Fruit fly (Drosophila melanogaster) whole organism, embryonic: Measurements from ENCODE around the gene lobo.

Experiments used
- Atf3 ChIP-seq: fragments of 200-800 bp; sonication (Bioruptor generic); optimal IDR thresholded peaks from 3 replicates; lab custom pipeline; 2016; ENCODE audit warnings: missing biosample characterization, missing genetic modification characterization
- Atf6 ChIP-seq: fragments of 200-800 bp; sonication (Bioruptor generic); IDR thresholded peaks from 2 replicates; pipeline ENCODE4 v1.3.6; 2022; ENCODE audit warnings: missing biosample characterization, missing genetic modification characterization
- Bteb2 ChIP-seq: fragments of 200-800 bp; sonication (Bioruptor generic); optimal IDR thresholded peaks from 2 replicates; lab custom pipeline; 2016; ENCODE audit warnings: missing biosample characterization, missing genetic modification characterization
- CG10147 ChIP-seq: fragments of 200-800 bp; sonication (Bioruptor generic); optimal IDR thresholded peaks from 2 replicates; lab custom pipeline; 2019; ENCODE audit warnings: missing biosample characterization, mild to moderate bottlenecking, missing genetic modification characterization, moderate library complexity
- CG10209 ChIP-seq: fragments of 200-800 bp; sonication (Bioruptor generic); optimal IDR thresholded peaks from 3 replicates; lab custom pipeline; 2017; ENCODE audit warnings: missing biosample characterization, mild to moderate bottlenecking, missing genetic modification characterization, missing genetic modification reagents
- CG10431 ChIP-seq: fragments of 200-800 bp; sonication (Bioruptor generic); optimal IDR thresholded peaks from 3 replicates; lab custom pipeline; 2018; ENCODE audit warnings: missing biosample characterization, mild to moderate bottlenecking, missing genetic modification characterization
- CG11085 ChIP-seq: fragments of 200-800 bp; sonication (Bioruptor generic); IDR thresholded peaks from 2 replicates; pipeline ENCODE4 v1.3.6; 2022; ENCODE audit warnings: missing biosample characterization, missing genetic modification characterization
- CG14860 ChIP-seq: fragments of 200-800 bp; sonication (Bioruptor generic); IDR thresholded peaks from 3 replicates; pipeline ENCODE4 v1.3.6; 2022; ENCODE audit warnings: missing biosample characterization, missing genetic modification characterization; ENCODE audit not compliant: partially characterized antibody
- CG14965 ChIP-seq: fragments of 200-800 bp; sonication (Bioruptor generic); optimal IDR thresholded peaks from 2 replicates; lab custom pipeline; 2016; ENCODE audit warnings: missing biosample characterization, missing genetic modification characterization, borderline replicate concordance
- CG15479 ChIP-seq: fragments of 200-800 bp; sonication (Bioruptor generic); optimal IDR thresholded peaks from 3 replicates; lab custom pipeline; 2019; ENCODE audit warnings: missing biosample characterization, mild to moderate bottlenecking, missing genetic modification characterization, moderate library complexity
- CG1647 ChIP-seq: fragments of 200-800 bp; sonication (Bioruptor generic); optimal IDR thresholded peaks from 3 replicates; lab custom pipeline; 2016; ENCODE audit warnings: missing biosample characterization, missing genetic modification characterization
- CG17829 ChIP-seq: fragments of 200-800 bp; optimal IDR thresholded peaks from 2 replicates; lab custom pipeline; 2019; ENCODE audit warnings: missing biosample characterization, mild to moderate bottlenecking, missing genetic modification characterization, moderate library complexity
- CG2116 ChIP-seq: fragments of 200-800 bp; sonication (Bioruptor generic); optimal IDR thresholded peaks from 3 replicates; lab custom pipeline; 2018; ENCODE audit warnings: missing biosample characterization, mild to moderate bottlenecking, missing genetic modification characterization
- CG2889 ChIP-seq: fragments of 200-800 bp; sonication (Bioruptor generic); IDR thresholded peaks from 3 replicates; pipeline ENCODE4 v1.3.6; 2022; ENCODE audit warnings: missing biosample characterization, missing genetic modification characterization
- CG30403 ChIP-seq: fragments of 200-800 bp; sonication (Bioruptor generic); optimal IDR thresholded peaks from 3 replicates; lab custom pipeline; 2016; ENCODE audit warnings: missing biosample characterization, missing genetic modification characterization
- CG3163 ChIP-seq: fragments of 200-800 bp; sonication (Bioruptor generic); optimal IDR thresholded peaks from 3 replicates; lab custom pipeline; 2016; ENCODE audit warnings: missing biosample characterization, missing genetic modification characterization
- CG3995 ChIP-seq: fragments of 200-800 bp; sonication (Bioruptor generic); optimal IDR thresholded peaks from 3 replicates; lab custom pipeline; 2016; ENCODE audit warnings: missing biosample characterization, missing genetic modification characterization
- CG4282 ChIP-seq: fragments of 200-800 bp; sonication (Bioruptor generic); optimal IDR thresholded peaks from 2 replicates; lab custom pipeline; 2016; ENCODE audit warnings: missing biosample characterization, missing genetic modification characterization
- CG4328 ChIP-seq: fragments of 200-800 bp; sonication (Bioruptor generic); optimal IDR thresholded peaks from 3 replicates; lab custom pipeline; 2017; ENCODE audit warnings: missing biosample characterization, missing genetic modification reagents, missing genetic modification characterization
- CG4424 ChIP-seq: fragments of 200-800 bp; sonication (Bioruptor generic); optimal IDR thresholded peaks from 3 replicates; lab custom pipeline; 2016; ENCODE audit warnings: missing biosample characterization, missing genetic modification characterization
- CG4707 ChIP-seq: fragments of 200-800 bp; sonication (Bioruptor generic); optimal IDR thresholded peaks from 2 replicates; lab custom pipeline; 2018; ENCODE audit warnings: missing biosample characterization, mild to moderate bottlenecking, missing genetic modification characterization, moderate library complexity
- CG7372 ChIP-seq: fragments of 200-800 bp; sonication (Bioruptor generic); IDR thresholded peaks from 2 replicates; pipeline ENCODE4 v1.3.6; 2022; ENCODE audit warnings: missing biosample characterization, missing genetic modification characterization
- CG9609 ChIP-seq: fragments of 200-800 bp; sonication (Bioruptor generic); optimal IDR thresholded peaks from 3 replicates; lab custom pipeline; 2016; ENCODE audit warnings: missing biosample characterization, missing genetic modification characterization
- Deaf1 ChIP-seq: fragments of 200-800 bp; optimal IDR thresholded peaks from 3 replicates; lab custom pipeline; 2019; ENCODE audit warnings: missing biosample characterization, mild to moderate bottlenecking, missing genetic modification characterization, moderate library complexity
- Dll ChIP-seq: fragments of 200-800 bp; sonication (Bioruptor generic); IDR thresholded peaks from 4 replicates; pipeline ENCODE4 v1.3.6; 2022; ENCODE audit warnings: missing biosample characterization, missing genetic modification characterization; ENCODE audit not compliant: partially characterized antibody
- Fer3 ChIP-seq: fragments of 200-800 bp; sonication (Bioruptor generic); optimal IDR thresholded peaks from 2 replicates; lab custom pipeline; 2018; ENCODE audit warnings: missing biosample characterization, mild to moderate bottlenecking, missing genetic modification characterization, moderate library complexity
- H2.0 ChIP-seq: fragments of 200-800 bp; sonication (Bioruptor generic); IDR thresholded peaks from 2 replicates; pipeline ENCODE4 v1.3.6; 2022; ENCODE audit warnings: missing biosample characterization, missing genetic modification characterization
- MTF-1 ChIP-seq: fragments of 200-800 bp; sonication (Bioruptor generic); optimal IDR thresholded peaks from 2 replicates; lab custom pipeline; 2018; ENCODE audit warnings: missing biosample characterization, mild to moderate bottlenecking, missing genetic modification characterization, borderline replicate concordance
- Myb ChIP-seq: fragments of 200-800 bp; sonication (Bioruptor generic); optimal IDR thresholded peaks from 2 replicates; lab custom pipeline; 2016; ENCODE audit warnings: missing biosample characterization, missing genetic modification characterization
- Rfx ChIP-seq: fragments of 200-800 bp; sonication (Bioruptor generic); IDR thresholded peaks from 2 replicates; pipeline ENCODE4 v1.3.6; 2022; ENCODE audit warnings: missing biosample characterization, missing genetic modification characterization
- Rx ChIP-seq: fragments of 200-800 bp; sonication (Bioruptor generic); IDR thresholded peaks from 2 replicates; pipeline ENCODE4 v1.3.6; 2022; ENCODE audit warnings: missing biosample characterization, missing genetic modification characterization
- TFAM ChIP-seq: fragments of 200-800 bp; sonication (Bioruptor generic); optimal IDR thresholded peaks from 2 replicates; lab custom pipeline; 2017; ENCODE audit warnings: missing biosample characterization, missing genetic modification characterization, inconsistent platforms
- abd-A ChIP-seq: fragments of 200-800 bp; sonication (Bioruptor generic); optimal IDR thresholded peaks from 3 replicates; lab custom pipeline; 2019; ENCODE audit warnings: missing biosample characterization, mild to moderate bottlenecking, missing genetic modification characterization, moderate library complexity
- ap ChIP-seq: fragments of 200-800 bp; sonication (Bioruptor generic); IDR thresholded peaks from 2 replicates; pipeline ENCODE4 v1.3.6; 2022; ENCODE audit warnings: missing biosample characterization, missing genetic modification characterization
- chm ChIP-seq: fragments of 200-800 bp; sonication (Bioruptor generic); IDR thresholded peaks from 2 replicates; pipeline ENCODE4 v1.3.6; 2022; ENCODE audit warnings: missing biosample characterization, missing genetic modification characterization
- chn ChIP-seq: fragments of 200-800 bp; sonication (Bioruptor generic); optimal IDR thresholded peaks from 2 replicates; lab custom pipeline; 2016; ENCODE audit warnings: missing biosample characterization, missing genetic modification characterization
- crc ChIP-seq: fragments of 200-800 bp; sonication (Bioruptor generic); optimal IDR thresholded peaks from 2 replicates; lab custom pipeline; 2016; ENCODE audit warnings: missing biosample characterization, missing genetic modification characterization
- dysf ChIP-seq: fragments of 200-800 bp; sonication (Bioruptor generic); IDR thresholded peaks from 3 replicates; pipeline ENCODE4 v1.3.6; 2022; ENCODE audit warnings: missing biosample characterization, missing genetic modification characterization
- fd64A ChIP-seq: fragments of 200-800 bp; sonication (Bioruptor generic); optimal IDR thresholded peaks from 3 replicates; lab custom pipeline; 2018; ENCODE audit warnings: missing biosample characterization, mild to moderate bottlenecking, missing genetic modification characterization
- gcm2 ChIP-seq: fragments of 200-800 bp; sonication (Bioruptor generic); optimal IDR thresholded peaks from 2 replicates; lab custom pipeline; 2016; ENCODE audit warnings: missing biosample characterization, missing genetic modification characterization
- inv ChIP-seq: fragments of 200-800 bp; sonication (Bioruptor generic); IDR thresholded peaks from 2 replicates; pipeline ENCODE4 v1.3.6; 2022; ENCODE audit warnings: missing biosample characterization, missing genetic modification characterization; ENCODE audit not compliant: partially characterized antibody
- klu ChIP-seq: fragments of 200-800 bp; sonication (Bioruptor generic); IDR thresholded peaks from 2 replicates; pipeline ENCODE4 v1.3.6; 2022; ENCODE audit warnings: missing biosample characterization, missing genetic modification characterization
- kni ChIP-seq: fragments of 200-800 bp; sonication (Bioruptor generic); optimal IDR thresholded peaks from 3 replicates; lab custom pipeline; 2017; ENCODE audit warnings: mild to moderate bottlenecking, missing biosample characterization, missing genetic modification reagents, missing genetic modification characterization
- otp ChIP-seq: fragments of 200-800 bp; sonication (Bioruptor generic); IDR thresholded peaks from 3 replicates; pipeline ENCODE4, ENCODE4 v1.3.6; 2022; ENCODE audit warnings: missing biosample characterization, missing genetic modification characterization
- pb ChIP-seq: fragments of 200-800 bp; sonication (Bioruptor generic); optimal IDR thresholded peaks from 3 replicates; lab custom pipeline; 2016; ENCODE audit warnings: missing biosample characterization, missing genetic modification characterization
- pita ChIP-seq: fragments of 200-800 bp; sonication (Bioruptor generic); optimal IDR thresholded peaks from 2 replicates; lab custom pipeline; 2017; ENCODE audit warnings: missing biosample characterization, mild to moderate bottlenecking, missing genetic modification characterization
- pum ChIP-seq: fragments of 200-800 bp; sonication (Bioruptor generic); optimal IDR thresholded peaks from 2 replicates; lab custom pipeline; 2016; ENCODE audit warnings: missing biosample characterization, missing genetic modification characterization
- sima ChIP-seq: fragments of 200-800 bp; sonication (Bioruptor generic); optimal IDR thresholded peaks from 2 replicates; lab custom pipeline; 2016; ENCODE audit warnings: missing biosample characterization, missing genetic modification characterization
- tll ChIP-seq, 2 experiments: fragments of 200-800 bp in 1 of 2; fragments of >200 bp in 1 of 2; sonication (Bioruptor generic) in 1 of 2; optimal IDR thresholded peaks; 2 replicates each; lab custom pipeline; 2017 to 2019; ENCODE audit warnings: missing biosample characterization in 2 of 2, missing genetic modification characterization in 2 of 2, mild to moderate bottlenecking in 1 of 2, moderate library complexity in 1 of 2
- yki ChIP-seq: fragments of >200 bp; optimal IDR thresholded peaks from 3 replicates; lab custom pipeline; 2018
- zf30C ChIP-seq: fragments of 200-800 bp; sonication (Bioruptor generic); optimal IDR thresholded peaks from 3 replicates; lab custom pipeline; 2018; ENCODE audit warnings: missing biosample characterization, mild to moderate bottlenecking, missing genetic modification characterization

lobo gene

DNA sequence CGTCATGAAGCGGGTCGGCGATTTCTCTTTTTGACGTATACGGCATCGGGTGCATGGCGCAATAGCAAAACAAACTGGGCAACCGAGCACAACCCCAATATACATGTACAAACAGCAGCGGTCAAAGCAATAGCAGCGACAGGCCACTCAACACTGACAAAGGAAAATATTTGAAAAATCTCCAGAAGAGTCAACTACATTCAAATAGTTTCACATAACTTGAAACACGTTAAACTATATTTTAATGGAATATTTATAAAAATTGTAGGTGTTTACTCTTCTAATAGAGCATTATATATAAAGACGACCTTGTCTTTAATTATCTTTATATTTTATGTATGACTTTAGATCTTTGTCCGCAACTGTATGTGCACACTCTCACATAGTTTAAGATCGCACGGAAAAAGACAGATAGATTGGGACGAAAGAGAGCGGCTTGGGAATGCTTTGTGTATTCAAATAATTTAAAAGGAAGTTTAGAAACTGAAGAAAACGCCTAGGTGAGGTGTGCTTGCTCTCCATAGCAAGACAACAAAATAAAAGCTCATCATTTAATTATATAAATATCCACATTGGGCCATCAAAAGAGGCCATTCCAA is 13.9 kb upstream of the lobo start (continued):
- TF ChIP-seq CG3995 (GFP tag; lab: Kevin White, UChicago) (no peak), CG7372 (GFP tag; lab: Robert Waterston, UW) (peak; percentile 41; the same call in 1 of the 2 replicates), otp (peak; percentile 60; the same call in 2 of the 3 replicates), ap (GFP tag; lab: Robert Waterston, UW) (peak; percentile 21; the same call in 1 of the 2 replicates), Atf6 (peak; percentile 73), chm (GFP tag; lab: Robert Waterston, UW) (no peak; the same call in 1 of the 2 replicates), CG10147 (peak; percentile 74), kni (GFP tag; lab: Kevin White, UChicago) (no peak), MTF-1 (peak; percentile 50), CG4424 (GFP tag; lab: Kevin White, UChicago) (peak; percentile 67), pita (GFP tag; lab: Kevin White, UChicago) (no peak), Atf3 (GFP tag; lab: Kevin White, UChicago) (no peak), chn (peak; percentile 33), CG9609 (no peak), crc (GFP tag; lab: Kevin White, UChicago) (no peak), CG11085 (GFP tag; lab: Robert Waterston, UW) (no peak), CG4707 (GFP tag; lab: Kevin White, UChicago) (peak; percentile 45), CG3163 (GFP tag; lab: Kevin White, UChicago) (peak; percentile 1), gcm2 (peak; percentile 41), Dll (no peak), CG15479 (GFP tag; lab: Kevin White, UChicago) (no peak), yki (lab: Kevin White, UChicago) (no peak), Myb (no peak), CG1647 (GFP tag; lab: Kevin White, UChicago) (peak; percentile 40), Bteb2 (GFP tag; lab: Kevin White, UChicago) (no peak), klu (GFP tag; lab: Robert Waterston, UW) (no peak), Fer3 (tag; lab: Kevin White, UChicago) (peak; percentile 72), Rx (GFP tag; lab: Robert Waterston, UW) (peak; percentile 64; the same call in 1 of the 2 replicates), CG30403 (GFP tag; lab: Kevin White, UChicago) (peak; percentile 78), CG10209 (GFP tag; lab: Kevin White, UChicago) (peak; percentile 72), fd64A (GFP tag; lab: Kevin White, UChicago) (no peak), CG14860 (GFP tag; lab: Robert Waterston, UW) (no peak), Deaf1 (tag; lab: Kevin White, UChicago) (peak; percentile 49), CG17829 (tag; lab: Kevin White, UChicago) (peak; percentile 82), tll (GFP tag; optimal IDR thresholded peaks at IDR 0.05; lab: Kevin White, UChicago) (no peak), CG10431 (GFP tag; lab: Kevin White, UChicago) (peak; percentile 41), pb (GFP tag; lab: Kevin White, UChicago) (no peak), H2.0 (GFP tag; lab: Robert Waterston, UW) (no peak), CG4328 (GFP tag; lab: Kevin White, UChicago) (peak; percentile 56), inv (GFP tag; lab: Robert Waterston, UW) (no peak), CG2889 (GFP tag; lab: Robert Waterston, UW) (no peak), CG2116 (GFP tag; lab: Kevin White, UChicago) (peak; percentile 11), CG14965 (no peak), CG4282 (GFP tag; lab: Kevin White, UChicago) (no peak), pum (GFP tag; lab: Kevin White, UChicago) (peak; percentile 31), dysf (GFP tag; lab: Robert Waterston, UW) (peak; percentile 84), abd-A (tag; lab: Kevin White, UChicago) (no peak), TFAM (GFP tag; lab: Kevin White, UChicago) (no peak), sima (no peak), Rfx (GFP tag; lab: Robert Waterston, UW) (peak; percentile 66), zf30C (GFP tag; lab: Kevin White, UChicago) (no peak)
